Worm (Caenorhabditis elegans) whole organism, L3 larva: ENCODE results near the gene F21D5.6.

Experiments
- R02D3.7 ChIP-seq: fragments of 150-350 bp; optimal IDR thresholded peaks from 2 replicates; lab custom pipeline; 2014; ENCODE audit warnings: missing biosample characterization, missing genetic modification characterization
- ZK546.5 ChIP-seq: sonication (generic microtip); optimal IDR thresholded peaks from 2 replicates; lab custom pipeline; 2017; ENCODE audit warnings: missing biosample characterization, missing genetic modification characterization
- aly-2 ChIP-seq: fragments of 150-350 bp; optimal IDR thresholded peaks from 2 replicates; lab custom pipeline; 2014; ENCODE audit warnings: missing biosample characterization, missing genetic modification characterization
- ama-1 ChIP-seq: fragments of 150-350 bp; optimal IDR thresholded peaks from 2 replicates; lab custom pipeline; 2018
- ceh-16 ChIP-seq: sonication (generic microtip); optimal IDR thresholded peaks from 2 replicates; lab custom pipeline; 2017; ENCODE audit warnings: missing biosample characterization, missing genetic modification characterization
- ceh-28 ChIP-seq: fragments of 150-350 bp; optimal IDR thresholded peaks from 2 replicates; lab custom pipeline; 2014; ENCODE audit warnings: missing biosample characterization, missing genetic modification reagents, missing genetic modification characterization
- ceh-82 ChIP-seq: fragments of 150-350 bp; optimal IDR thresholded peaks from 2 replicates; lab custom pipeline; 2014; ENCODE audit warnings: missing biosample characterization, missing genetic modification characterization
- ceh-9 ChIP-seq: sonication (generic microtip); optimal IDR thresholded peaks from 2 replicates; lab custom pipeline; 2018; ENCODE audit warnings: missing biosample characterization, missing genetic modification characterization
- daf-12 ChIP-seq: fragments of 150-350 bp; optimal IDR thresholded peaks from 2 replicates; lab custom pipeline; 2014; ENCODE audit warnings: missing biosample characterization, missing genetic modification reagents, missing genetic modification characterization
- egl-27 ChIP-seq: sonication (generic microtip); optimal IDR thresholded peaks from 4 replicates; lab custom pipeline; 2017; ENCODE audit warnings: missing biosample characterization, missing genetic modification reagents, missing genetic modification characterization
- egl-5 ChIP-seq: fragments of 150-350 bp; optimal IDR thresholded peaks from 2 replicates; lab custom pipeline; 2017; ENCODE audit warnings: missing biosample characterization, missing genetic modification reagents, missing genetic modification characterization, inconsistent platforms
- elt-1 ChIP-seq: fragments of 150-350 bp; optimal IDR thresholded peaks from 2 replicates; lab custom pipeline; 2014; ENCODE audit warnings: missing biosample characterization, missing genetic modification characterization
- elt-3 ChIP-seq, 3 experiments: fragments of 150-350 bp in 1 of 3; sonication (generic microtip) in 2 of 3; optimal IDR thresholded peaks; 2 replicates in 2 of 3; 4 replicates in 1 of 3; lab custom pipeline; 2014 to 2017; ENCODE audit warnings: missing biosample characterization in 3 of 3, missing genetic modification characterization in 3 of 3
- eor-1 ChIP-seq, 2 experiments: fragments of 150-350 bp; optimal IDR thresholded peaks; 2 replicates each; lab custom pipeline; 2014 to 2018; ENCODE audit warnings: missing biosample characterization in 2 of 2, missing genetic modification characterization in 2 of 2
- fkh-10 ChIP-seq: sonication (generic microtip); optimal IDR thresholded peaks from 2 replicates; lab custom pipeline; 2017; ENCODE audit warnings: missing biosample characterization, missing genetic modification reagents, missing genetic modification characterization
- fkh-2 ChIP-seq: fragments of 150-350 bp; optimal IDR thresholded peaks from 2 replicates; lab custom pipeline; 2014; ENCODE audit warnings: missing biosample characterization, missing genetic modification reagents, missing genetic modification characterization
- fos-1 ChIP-seq: fragments of 150-350 bp; optimal IDR thresholded peaks from 2 replicates; lab custom pipeline; 2014; ENCODE audit warnings: missing biosample characterization, missing genetic modification characterization
- hmg-11 ChIP-seq: sonication (generic microtip); optimal IDR thresholded peaks from 2 replicates; lab custom pipeline; 2016; ENCODE audit warnings: missing genetic modification characterization, missing compliant biosample characterization
- jun-1 ChIP-seq: fragments of 150-350 bp; optimal IDR thresholded peaks from 2 replicates; lab custom pipeline; 2014; ENCODE audit warnings: missing biosample characterization, missing genetic modification reagents, missing genetic modification characterization
- lin-15B ChIP-seq: fragments of 150-350 bp; optimal IDR thresholded peaks from 2 replicates; lab custom pipeline; 2014; ENCODE audit warnings: missing biosample characterization, missing genetic modification characterization
- lin-39 ChIP-seq: fragments of 150-350 bp; optimal IDR thresholded peaks from 2 replicates; lab custom pipeline; 2018; ENCODE audit warnings: missing biosample characterization, missing genetic modification reagents, missing genetic modification characterization
- lsy-12 ChIP-seq: sonication (generic microtip); optimal IDR thresholded peaks from 2 replicates; lab custom pipeline; 2016; ENCODE audit warnings: mild to moderate bottlenecking, missing genetic modification characterization, missing compliant biosample characterization
- mdl-1 ChIP-seq: fragments of 150-350 bp; optimal IDR thresholded peaks from 2 replicates; lab custom pipeline; 2014; ENCODE audit warnings: missing biosample characterization, missing genetic modification characterization
- mml-1 ChIP-seq: fragments of 150-350 bp; sonication (generic microtip); optimal IDR thresholded peaks from 3 replicates; lab custom pipeline; 2014; ENCODE audit warnings: missing biosample characterization, missing genetic modification characterization
- nfya-1 ChIP-seq: sonication (generic microtip); optimal IDR thresholded peaks from 2 replicates; lab custom pipeline; 2017; ENCODE audit warnings: missing genetic modification characterization, mild to moderate bottlenecking, missing compliant biosample characterization, antibody characterized with exemption, moderate library complexity; ENCODE audit not compliant: insufficient read depth
- nhr-11 ChIP-seq: fragments of 150-350 bp; optimal IDR thresholded peaks from 2 replicates; lab custom pipeline; 2014; ENCODE audit warnings: missing biosample characterization, missing genetic modification characterization
- nhr-12 ChIP-seq: fragments of 150-350 bp; optimal IDR thresholded peaks from 2 replicates; lab custom pipeline; 2014; ENCODE audit warnings: missing biosample characterization, missing genetic modification characterization
- nhr-23 ChIP-seq: fragments of 150-350 bp; optimal IDR thresholded peaks from 2 replicates; lab custom pipeline; 2014; ENCODE audit warnings: missing biosample characterization, missing genetic modification reagents, missing genetic modification characterization
- nhr-237 ChIP-seq: fragments of 150-350 bp; optimal IDR thresholded peaks from 2 replicates; lab custom pipeline; 2014; ENCODE audit warnings: missing biosample characterization, missing genetic modification characterization
- nhr-25 ChIP-seq: sonication (generic microtip); optimal IDR thresholded peaks from 2 replicates; lab custom pipeline; 2017; ENCODE audit warnings: missing biosample characterization, missing genetic modification characterization
- nhr-28 ChIP-seq: fragments of 150-350 bp; optimal IDR thresholded peaks from 2 replicates; lab custom pipeline; 2014; ENCODE audit warnings: missing biosample characterization, missing genetic modification characterization
- nhr-43 ChIP-seq: sonication (generic microtip); optimal IDR thresholded peaks from 2 replicates; lab custom pipeline; 2016; ENCODE audit warnings: mild to moderate bottlenecking, missing genetic modification characterization, missing compliant biosample characterization; ENCODE audit not compliant: poor library complexity, severe bottlenecking
- nhr-67 ChIP-seq: fragments of 150-350 bp; optimal IDR thresholded peaks from 2 replicates; lab custom pipeline; 2014; ENCODE audit warnings: missing biosample characterization, missing genetic modification characterization
- nhr-76 ChIP-seq: fragments of 150-350 bp; sonication (generic microtip); optimal IDR thresholded peaks from 5 replicates; lab custom pipeline; 2014; ENCODE audit warnings: missing biosample characterization, missing genetic modification characterization
- nhr-77 ChIP-seq: fragments of 150-350 bp; optimal IDR thresholded peaks from 2 replicates; lab custom pipeline; 2014; ENCODE audit warnings: missing biosample characterization, missing genetic modification characterization
- pha-4 ChIP-seq: fragments of 150-350 bp; optimal IDR thresholded peaks from 2 replicates; lab custom pipeline; 2014; ENCODE audit warnings: missing biosample characterization, missing genetic modification reagents, missing genetic modification characterization
- pqm-1 ChIP-seq: fragments of 150-350 bp; optimal IDR thresholded peaks from 2 replicates; lab custom pipeline; 2017; ENCODE audit warnings: missing biosample characterization, missing genetic modification characterization, inconsistent platforms
- sea-2 ChIP-seq: fragments of 150-350 bp; sonication (generic microtip); optimal IDR thresholded peaks from 4 replicates; lab custom pipeline; 2014; ENCODE audit warnings: missing biosample characterization, missing genetic modification reagents, missing genetic modification characterization
- skn-1 ChIP-seq: fragments of 150-350 bp; optimal IDR thresholded peaks from 2 replicates; lab custom pipeline; 2014; ENCODE audit warnings: missing biosample characterization, missing genetic modification characterization
- snpc-4 ChIP-seq: fragments of 150-350 bp; optimal IDR thresholded peaks from 2 replicates; lab custom pipeline; 2014; ENCODE audit warnings: missing biosample characterization, missing genetic modification characterization
- tbx-2 ChIP-seq: sonication (generic microtip); optimal IDR thresholded peaks from 2 replicates; lab custom pipeline; 2016; ENCODE audit warnings: mild to moderate bottlenecking, missing genetic modification characterization, missing compliant biosample characterization
- unc-39 ChIP-seq: sonication (generic microtip); optimal IDR thresholded peaks from 4 replicates; lab custom pipeline; 2017; ENCODE audit warnings: missing biosample characterization, missing genetic modification characterization
- unc-62 ChIP-seq: fragments of 150-350 bp; sonication (generic microtip); optimal IDR thresholded peaks from 4 replicates; lab custom pipeline; 2014; ENCODE audit warnings: missing biosample characterization, missing genetic modification reagents, missing genetic modification characterization
- ztf-4 ChIP-seq: fragments of 150-350 bp; optimal IDR thresholded peaks from 2 replicates; lab custom pipeline; 2014; ENCODE audit warnings: missing biosample characterization, missing genetic modification characterization

F21D5.6 gene

DNA sequence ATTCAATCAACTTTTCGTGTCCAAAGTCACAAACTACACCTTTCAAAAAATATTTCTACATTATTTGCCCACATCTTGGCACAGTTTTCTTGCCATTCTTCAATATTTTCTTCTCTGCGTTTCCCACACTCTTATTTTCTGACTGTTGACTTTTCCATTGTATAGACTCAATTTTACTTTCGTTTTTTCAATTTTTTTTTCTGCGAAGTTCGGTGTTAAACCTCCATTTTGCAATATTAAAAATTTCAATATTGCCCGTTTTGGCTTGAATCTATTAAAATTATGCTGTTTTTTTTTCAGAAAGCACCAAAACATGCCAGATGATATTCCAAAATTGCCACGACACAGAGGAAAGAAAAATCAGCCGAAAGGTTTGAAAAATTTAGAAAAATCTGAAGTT, 23.4 kb upstream of the F21D5.6 start, which contains the start of gene cdc-50.B:
Gene cdc-50.B, plus strand, starts transcription at position 301 of the 400 bp plus-strand sequence.
- TF ChIP-seq pha-4 (tag; lab: Kevin White, UChicago) (peak; percentile 84), nhr-76 (tag; lab: Kevin White, UChicago) (no peak)

DNA sequence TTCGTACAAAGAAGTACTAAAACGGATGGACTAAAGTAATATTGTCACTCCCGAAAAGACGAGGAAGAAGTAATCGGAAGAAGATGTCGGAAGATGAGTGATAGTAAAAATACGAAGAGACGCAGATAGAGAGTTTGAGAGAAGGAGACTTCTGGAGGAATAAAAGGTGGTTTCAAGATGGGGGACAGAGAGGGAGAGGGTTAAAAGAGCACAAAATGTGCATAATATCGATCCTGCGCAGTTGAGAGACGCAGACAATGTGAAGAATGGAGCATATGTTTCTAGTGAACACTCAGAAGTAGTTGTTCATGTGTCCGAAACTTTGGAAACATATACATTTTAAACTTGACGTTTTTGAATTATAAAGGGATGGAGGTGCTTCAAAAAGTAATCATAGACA, 21.3 kb upstream of the F21D5.6 start:
- TF ChIP-seq nhr-77 (tag; lab: Kevin White, UChicago), result no peak
- TF ChIP-seq snpc-4 (tag; lab: Kevin White, UChicago), result peak; percentile 52
- TF ChIP-seq fkh-10, result peak; percentile 48
- peak; percentile 28 for TF ChIP-seq hmg-11 (tag; lab: Kevin White, UChicago)
- TF ChIP-seq lin-15B (tag; lab: Kevin White, UChicago), result peak; percentile 37
- TF ChIP-seq lin-39 (tag; lab: Kevin White, UChicago), result peak; percentile 81
- TF ChIP-seq sea-2 (GFP tag; lab: Kevin White, UChicago), result peak; percentile 46
- TF ChIP-seq nfya-1 (tag; lab: Kevin White, UChicago), result peak; percentile 82
- TF ChIP-seq nhr-28, result no peak
- peak; percentile 69 for TF ChIP-seq ceh-28
- TF ChIP-seq, all 47 proteins: peak for 8

DNA sequence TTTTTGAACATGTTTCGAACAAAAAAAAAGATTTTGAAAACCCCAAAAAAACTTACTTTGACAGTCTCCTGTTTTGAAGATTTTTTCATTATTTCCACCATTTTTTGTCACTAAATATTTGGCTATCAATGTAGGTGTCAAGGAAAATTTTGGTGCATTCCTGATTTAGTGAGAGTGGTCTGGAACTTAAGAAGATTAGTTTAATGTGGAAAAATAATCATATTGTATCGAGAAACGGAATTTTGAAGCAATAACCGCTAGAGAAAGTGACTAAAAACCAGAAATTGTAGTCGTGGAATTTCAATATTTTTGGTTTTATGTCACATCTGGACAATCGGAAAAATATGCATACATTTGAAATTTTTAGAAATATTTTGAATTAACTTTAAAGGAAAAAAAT, 20.7 kb upstream of the F21D5.6 start, which contains the start of the genes F20C5.11 and klp-11:
Gene F20C5.11, minus strand, starts transcription at position 101 of the 400 bp plus-strand sequence.
Gene klp-11, minus strand, starts transcription at position 171 of the 400 bp plus-strand sequence.
- no peak for TF ChIP-seq nhr-237 (tag; lab: Kevin White, UChicago)
- no peak for TF ChIP-seq fos-1 (tag; lab: Kevin White, UChicago)
- no peak for TF ChIP-seq aly-2 (tag; lab: Kevin White, UChicago)
- no peak for TF ChIP-seq daf-12 (tag; lab: Kevin White, UChicago)
- no peak for TF ChIP-seq nhr-76 (tag; lab: Kevin White, UChicago)
- no peak for TF ChIP-seq nhr-12 (tag; lab: Kevin White, UChicago)
- no peak for TF ChIP-seq ama-1 (lab: Kevin White, UChicago)
- TF ChIP-seq nhr-28, result no peak
- no peak for TF ChIP-seq pqm-1
- TF ChIP-seq nhr-77 (tag; lab: Kevin White, UChicago), result no peak
- TF ChIP-seq lsy-12 (tag; lab: Kevin White, UChicago), result no peak
- TF ChIP-seq lin-15B (tag; lab: Kevin White, UChicago), result no peak
- TF ChIP-seq, all 47 proteins: peak for 0

DNA sequence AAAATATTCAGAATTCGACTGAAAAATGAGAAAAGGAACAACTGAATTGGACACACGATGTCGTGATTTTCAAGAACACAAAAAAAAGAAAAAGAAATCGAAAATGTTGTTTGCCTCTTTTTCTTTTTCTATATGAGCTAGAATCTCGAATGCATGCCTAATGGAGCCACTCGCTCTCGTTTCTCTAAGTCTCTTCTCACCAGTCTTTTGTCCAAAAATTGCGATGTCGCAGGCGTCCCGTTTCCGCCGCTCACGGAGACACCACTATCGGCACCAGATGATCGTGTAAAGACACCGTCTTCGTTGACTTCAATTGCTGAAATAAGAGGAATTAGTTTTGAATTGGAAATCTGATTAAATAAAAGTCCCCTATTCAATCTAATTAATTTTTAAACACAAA, 17.4 kb upstream of the F21D5.6 start:
- TF ChIP-seq lin-39 (tag; lab: Kevin White, UChicago), result peak; percentile 84
- no peak for TF ChIP-seq lsy-12 (tag; lab: Kevin White, UChicago)
- TF ChIP-seq nhr-23 (tag; lab: Kevin White, UChicago), result no peak
- TF ChIP-seq ceh-16 (tag; lab: Kevin White, UChicago), result no peak
- TF ChIP-seq fkh-2 (tag; lab: Kevin White, UChicago), result no peak
- peak; percentile 27 for TF ChIP-seq lin-15B (tag; lab: Kevin White, UChicago)
- TF ChIP-seq ceh-28, result no peak
- TF ChIP-seq unc-39, result no peak
- no peak for TF ChIP-seq nhr-43
- TF ChIP-seq nhr-76 (tag; lab: Kevin White, UChicago), result no peak
- no peak for TF ChIP-seq mdl-1
- no peak for TF ChIP-seq pqm-1
- TF ChIP-seq ama-1 (lab: Kevin White, UChicago), result no peak
- TF ChIP-seq egl-5 (tag; lab: Kevin White, UChicago), result no peak
- TF ChIP-seq R02D3.7 (tag; lab: Kevin White, UChicago), result no peak
- no peak for TF ChIP-seq nhr-237 (tag; lab: Kevin White, UChicago)
- TF ChIP-seq ZK546.5 (tag; lab: Kevin White, UChicago), result no peak
- TF ChIP-seq elt-1 (tag; lab: Kevin White, UChicago), result no peak
- no peak for TF ChIP-seq nhr-28
- TF ChIP-seq ztf-4 (tag; lab: Kevin White, UChicago), result no peak
- TF ChIP-seq nhr-77 (tag; lab: Kevin White, UChicago), result no peak
- no peak for TF ChIP-seq fos-1 (tag; lab: Kevin White, UChicago)
- no peak for TF ChIP-seq jun-1 (tag; lab: Kevin White, UChicago)
- no peak for TF ChIP-seq elt-3 (tag; optimal IDR thresholded peaks at IDR 0.05; lab: Kevin White, UChicago)
- no peak for TF ChIP-seq nhr-25 (tag; lab: Kevin White, UChicago)
- TF ChIP-seq unc-62, result no peak
- TF ChIP-seq ceh-82, result no peak
- TF ChIP-seq nhr-67, result no peak
- no peak for TF ChIP-seq sea-2 (GFP tag; lab: Kevin White, UChicago)
- TF ChIP-seq tbx-2 (tag; lab: Kevin White, UChicago), result no peak
- TF ChIP-seq aly-2 (tag; lab: Kevin White, UChicago), result no peak
- TF ChIP-seq daf-12 (tag; lab: Kevin White, UChicago), result no peak
- peak; percentile 32 for TF ChIP-seq hmg-11 (tag; lab: Kevin White, UChicago)
- no peak for TF ChIP-seq mml-1
- TF ChIP-seq egl-27, result no peak
- no peak for TF ChIP-seq nhr-11 (tag; lab: Kevin White, UChicago)
- peak; percentile 37 for TF ChIP-seq fkh-10
- no peak for TF ChIP-seq skn-1 (tag; lab: Kevin White, UChicago)
- no peak for TF ChIP-seq snpc-4 (tag; lab: Kevin White, UChicago)
- TF ChIP-seq eor-1 (tag; optimal IDR thresholded peaks at IDR 0.05; lab: Kevin White, UChicago), result no peak
- TF ChIP-seq ceh-9 (tag; lab: Kevin White, UChicago), result no peak
